Worm (Caenorhabditis elegans) whole organism, mixed stage, embryonic: Measurements from ENCODE around the gene F21D5.4.

ENCODE experiments used
- M03D4.4 ChIP-seq: sonication (generic microtip); optimal IDR thresholded peaks from 2 replicates; lab custom pipeline; 2017; ENCODE audit warnings: mild to moderate bottlenecking, missing genetic modification characterization, missing compliant biosample characterization
- bed-3 ChIP-seq: fragments of 200-800 bp; sonication (Bioruptor generic); optimal IDR thresholded peaks from 3 replicates; lab custom pipeline; 2018; ENCODE audit warnings: mild to moderate bottlenecking, missing genetic modification characterization, moderate library complexity, missing compliant biosample characterization
- blmp-1 ChIP-seq: fragments of 150-350 bp; optimal IDR thresholded peaks from 2 replicates; lab custom pipeline; 2014; ENCODE audit warnings: missing biosample characterization, missing genetic modification characterization
- ceh-43 ChIP-seq: fragments of 200-800 bp; sonication (Bioruptor generic); optimal IDR thresholded peaks from 2 replicates; lab custom pipeline; 2018; ENCODE audit warnings: mild to moderate bottlenecking, missing genetic modification characterization, moderate library complexity, missing compliant biosample characterization
- ceh-83 ChIP-seq: fragments of 200-800 bp; sonication (Bioruptor generic); optimal IDR thresholded peaks from 2 replicates; lab custom pipeline; 2018; ENCODE audit warnings: mild to moderate bottlenecking, missing genetic modification characterization, missing compliant biosample characterization
- ces-1 ChIP-seq: fragments of 150-350 bp; optimal IDR thresholded peaks from 2 replicates; lab custom pipeline; 2014; ENCODE audit warnings: missing biosample characterization, missing genetic modification reagents, missing genetic modification characterization
- cnd-1 ChIP-seq: fragments of 200-800 bp; sonication (Bioruptor generic); optimal IDR thresholded peaks from 2 replicates; lab custom pipeline; 2018; ENCODE audit warnings: mild to moderate bottlenecking, missing genetic modification characterization, missing compliant biosample characterization
- drap-1 ChIP-seq: fragments of 200-800 bp; sonication (Bioruptor generic); optimal IDR thresholded peaks from 3 replicates; lab custom pipeline; 2018; ENCODE audit warnings: mild to moderate bottlenecking, missing genetic modification characterization, missing compliant biosample characterization
- elt-1 ChIP-seq: sonication (generic microtip); optimal IDR thresholded peaks from 2 replicates; lab custom pipeline; 2017; ENCODE audit warnings: missing genetic modification characterization, mild to moderate bottlenecking, missing compliant biosample characterization, antibody characterized with exemption, moderate library complexity, borderline replicate concordance; ENCODE audit not compliant: insufficient read depth
- elt-3 ChIP-seq: fragments of 150-350 bp; optimal IDR thresholded peaks from 2 replicates; lab custom pipeline; 2014; ENCODE audit warnings: missing biosample characterization, missing genetic modification characterization
- flh-1 ChIP-seq: fragments of 200-800 bp; sonication (Bioruptor generic); optimal IDR thresholded peaks from 2 replicates; lab custom pipeline; 2018; ENCODE audit warnings: mild to moderate bottlenecking, missing genetic modification characterization, moderate library complexity, missing compliant biosample characterization
- ham-2 ChIP-seq: fragments of 200-800 bp; sonication (Bioruptor generic); optimal IDR thresholded peaks from 2 replicates; lab custom pipeline; 2018; ENCODE audit warnings: mild to moderate bottlenecking, missing genetic modification characterization, missing compliant biosample characterization
- hlh-1 ChIP-seq: fragments of 150-350 bp; optimal IDR thresholded peaks from 2 replicates; lab custom pipeline; 2014; ENCODE audit warnings: missing biosample characterization, missing genetic modification reagents, missing genetic modification characterization
- lin-32 ChIP-seq: fragments of 200-800 bp; sonication (Bioruptor generic); optimal IDR thresholded peaks from 2 replicates; lab custom pipeline; 2018; ENCODE audit warnings: mild to moderate bottlenecking, missing genetic modification characterization, missing compliant biosample characterization
- lsy-2 ChIP-seq: fragments of 150-350 bp; optimal IDR thresholded peaks from 2 replicates; lab custom pipeline; 2014; ENCODE audit warnings: missing biosample characterization, missing genetic modification characterization
- mab-5 ChIP-seq: fragments of 150-350 bp; optimal IDR thresholded peaks from 2 replicates; lab custom pipeline; 2014; ENCODE audit warnings: missing biosample characterization, missing genetic modification characterization
- mep-1 ChIP-seq: fragments of 150-350 bp; optimal IDR thresholded peaks from 2 replicates; lab custom pipeline; 2017; ENCODE audit warnings: missing biosample characterization, missing genetic modification reagents, missing genetic modification characterization, inconsistent platforms
- mls-2 ChIP-seq: sonication (generic microtip); optimal IDR thresholded peaks from 2 replicates; lab custom pipeline; 2016; ENCODE audit warnings: mild to moderate bottlenecking, missing genetic modification characterization, moderate library complexity, missing compliant biosample characterization
- nhr-12 ChIP-seq: fragments of 150-350 bp; optimal IDR thresholded peaks from 2 replicates; lab custom pipeline; 2014; ENCODE audit warnings: missing biosample characterization, missing genetic modification characterization
- nhr-2 ChIP-seq: fragments of 150-350 bp; optimal IDR thresholded peaks from 2 replicates; lab custom pipeline; 2014; ENCODE audit warnings: missing biosample characterization, missing genetic modification characterization
- nhr-76 ChIP-seq: sonication (generic microtip); optimal IDR thresholded peaks from 2 replicates; lab custom pipeline; 2017; ENCODE audit warnings: missing biosample characterization, missing genetic modification characterization
- pha-4 ChIP-seq: fragments of 150-350 bp; optimal IDR thresholded peaks from 2 replicates; lab custom pipeline; 2018; ENCODE audit warnings: missing biosample characterization, missing genetic modification reagents, missing genetic modification characterization
- sem-2 ChIP-seq: fragments of 200-800 bp; sonication (Bioruptor generic); optimal IDR thresholded peaks from 2 replicates; lab custom pipeline; 2018; ENCODE audit warnings: mild to moderate bottlenecking, missing genetic modification characterization, missing compliant biosample characterization
- snpc-4 ChIP-seq: fragments of 150-350 bp; optimal IDR thresholded peaks from 2 replicates; lab custom pipeline; 2014; ENCODE audit warnings: missing biosample characterization, missing genetic modification characterization
- sptf-1 ChIP-seq: sonication (generic microtip); optimal IDR thresholded peaks from 2 replicates; lab custom pipeline; 2017; ENCODE audit warnings: mild to moderate bottlenecking, missing genetic modification characterization, moderate library complexity, missing compliant biosample characterization
- tbx-8 ChIP-seq: fragments of 200-800 bp; sonication (Bioruptor generic); optimal IDR thresholded peaks from 2 replicates; lab custom pipeline; 2018; ENCODE audit warnings: mild to moderate bottlenecking, missing genetic modification characterization, moderate library complexity, missing compliant biosample characterization
- unc-120 ChIP-seq: sonication (generic microtip); optimal IDR thresholded peaks from 2 replicates; lab custom pipeline; 2017; ENCODE audit warnings: missing genetic modification characterization, missing compliant biosample characterization; ENCODE audit not compliant: poor library complexity, severe bottlenecking
- unc-62 ChIP-seq: fragments of 150-350 bp; optimal IDR thresholded peaks from 2 replicates; lab custom pipeline; 2014; ENCODE audit warnings: missing biosample characterization, missing genetic modification reagents, missing genetic modification characterization
- zip-8 ChIP-seq: fragments of 150-350 bp; optimal IDR thresholded peaks from 2 replicates; lab custom pipeline; 2014; ENCODE audit warnings: missing biosample characterization, missing genetic modification characterization
- ztf-11 ChIP-seq: fragments of 150-350 bp; optimal IDR thresholded peaks from 2 replicates; lab custom pipeline; 2014; ENCODE audit warnings: missing biosample characterization, missing genetic modification characterization

The F21D5.4 gene

ce11 chrIV:8730469-8730868, 7.4 kb upstream of the F21D5.4 start, which contains the start of gene F21D5.3:
TSS of gene F21D5.3 (plus strand) at chrIV:8730815.
- TF ChIP-seq mep-1 (tag; lab: Kevin White, UChicago) (no peak), mls-2 (no peak)
- TF ChIP-seq, all 35 proteins: peak for 0

DNA sequence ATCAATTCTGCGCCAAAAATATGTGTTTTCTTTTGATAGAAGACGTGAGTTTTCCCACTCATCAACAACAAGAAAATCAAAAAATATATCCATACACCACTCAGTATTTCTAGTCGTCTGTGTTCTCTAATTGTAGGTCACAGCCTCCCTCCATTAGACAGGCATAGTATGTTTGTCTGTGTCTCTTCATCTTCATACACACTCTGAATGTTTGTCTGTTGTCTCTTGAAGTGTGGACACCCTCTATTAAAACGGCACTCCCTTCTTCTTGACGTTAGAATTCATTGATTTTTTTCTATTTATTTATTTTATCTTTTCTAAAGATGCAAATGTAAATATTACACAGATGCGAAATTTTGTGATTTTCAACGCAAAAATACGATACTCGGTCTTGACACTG, 533 bp upstream of the F21D5.4 start:
- TF ChIP-seq pha-4 (tag; lab: Kevin White, UChicago) (peak; percentile 35), unc-120 (tag; lab: Kevin White, UChicago) (peak; percentile 10), nhr-76 (tag; lab: Kevin White, UChicago) (no peak), hlh-1 (tag; lab: Kevin White, UChicago) (peak; percentile 11), sem-2 (GFP tag; lab: Kevin White, UChicago) (no peak), ceh-83 (GFP tag; lab: Kevin White, UChicago) (no peak), unc-62 (GFP tag; lab: Kevin White, UChicago) (no peak)

- no peak for TF ChIP-seq ceh-43 (GFP tag; lab: Kevin White, UChicago)
- no peak for TF ChIP-seq flh-1
- TF ChIP-seq lin-32 (GFP tag; lab: Kevin White, UChicago) = no peak
- TF ChIP-seq snpc-4 (tag; lab: Kevin White, UChicago) = no peak
- no peak for TF ChIP-seq tbx-8 (GFP tag; lab: Kevin White, UChicago)
- no peak for TF ChIP-seq elt-1 (tag; lab: Kevin White, UChicago)
- TF ChIP-seq bed-3 (GFP tag; lab: Kevin White, UChicago) = no peak
- no peak for TF ChIP-seq pha-4 (tag; lab: Kevin White, UChicago)
- no peak for TF ChIP-seq ceh-83 (GFP tag; lab: Kevin White, UChicago)
- TF ChIP-seq ztf-11 (tag; lab: Kevin White, UChicago) = no peak
- no peak for TF ChIP-seq hlh-1 (tag; lab: Kevin White, UChicago)
- TF ChIP-seq mab-5 = no peak
- no peak for TF ChIP-seq mls-2
- TF ChIP-seq ham-2 = no peak
- TF ChIP-seq nhr-2 (tag; lab: Kevin White, UChicago) = no peak
Measured at ce11 chrIV:8739294-8739693, 1.4 kb downstream of the F21D5.4 start, which contains the start of gene F21D5.5. TSS of gene F21D5.5 (minus strand) at chrIV:8739394.

DNA sequence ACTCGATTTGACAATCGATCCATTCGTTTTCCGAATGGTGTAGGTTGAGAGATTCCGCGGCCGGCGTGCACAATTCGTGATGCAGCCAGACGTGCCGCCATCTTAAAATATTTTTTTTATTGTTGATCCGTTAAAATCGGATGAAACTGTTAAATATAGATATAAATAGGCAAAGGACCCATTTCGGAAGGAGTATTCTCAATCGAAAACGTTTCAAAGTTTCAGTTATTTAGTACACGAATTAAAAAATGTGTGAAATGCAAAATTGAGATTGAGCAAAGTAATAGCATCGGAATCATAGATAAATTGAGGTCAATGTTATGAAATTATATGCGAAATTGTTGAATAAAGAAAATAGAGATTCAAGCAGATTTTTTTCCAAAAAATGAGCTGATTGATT, 2.0 kb downstream of the F21D5.4 start, which contains the start of gene mrps-33:
mrps-33 (minus strand) TSS at position 101 of the 400 bp plus-strand sequence.
- no peak for TF ChIP-seq cnd-1 (tag; lab: Kevin White, UChicago)
- TF ChIP-seq blmp-1 (tag; lab: Kevin White, UChicago) = no peak
- no peak for TF ChIP-seq unc-120 (tag; lab: Kevin White, UChicago)
- TF ChIP-seq drap-1 (GFP tag; lab: Kevin White, UChicago) = no peak
- no peak for TF ChIP-seq lsy-2 (tag; lab: Kevin White, UChicago)
- no peak for TF ChIP-seq bed-3 (GFP tag; lab: Kevin White, UChicago)
- no peak for TF ChIP-seq flh-1
- TF ChIP-seq mls-2 = no peak
- no peak for TF ChIP-seq lin-32 (GFP tag; lab: Kevin White, UChicago)
- TF ChIP-seq nhr-12 (tag; lab: Kevin White, UChicago) = no peak
- TF ChIP-seq ztf-11 (tag; lab: Kevin White, UChicago) = no peak
- no peak for TF ChIP-seq hlh-1 (tag; lab: Kevin White, UChicago)
- TF ChIP-seq pha-4 (tag; lab: Kevin White, UChicago) = no peak
- TF ChIP-seq tbx-8 (GFP tag; lab: Kevin White, UChicago) = no peak
- no peak for TF ChIP-seq elt-3
- no peak for TF ChIP-seq ces-1 (GFP tag; lab: Kevin White, UChicago)
- no peak for TF ChIP-seq ceh-83 (GFP tag; lab: Kevin White, UChicago)
- TF ChIP-seq sptf-1 (tag; lab: Kevin White, UChicago) = no peak
- TF ChIP-seq elt-1 (tag; lab: Kevin White, UChicago) = no peak

DNA sequence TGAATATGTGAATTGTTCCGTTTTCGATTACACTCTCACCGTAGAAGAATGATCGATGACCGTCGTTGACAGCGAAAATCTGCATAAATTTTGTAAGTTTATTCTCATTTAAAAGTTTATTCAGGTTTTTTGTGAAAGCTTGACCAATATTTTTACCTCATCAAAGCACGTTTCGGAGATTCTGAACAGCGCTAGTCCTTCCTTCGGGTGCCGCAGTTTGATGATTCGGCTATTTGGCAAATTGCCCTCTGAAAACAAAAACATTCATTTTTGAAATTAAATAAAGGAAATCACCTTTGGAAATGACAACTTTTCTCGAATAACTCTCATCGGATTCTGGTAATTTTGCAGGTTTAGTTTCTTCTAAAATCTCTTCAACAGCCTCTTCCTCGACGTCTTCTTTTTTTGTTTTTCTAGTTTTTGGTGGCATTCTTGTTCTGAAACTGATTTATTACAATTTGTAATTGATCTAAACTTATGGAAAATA, 3.1 kb downstream of the F21D5.4 start, which contains the start of gene F21D5.6:
F21D5.6 (minus strand) TSS at position 437 of the 487 bp plus-strand sequence.
- TF ChIP-seq ces-1 (GFP tag; lab: Kevin White, UChicago) (no peak), ham-2 (no peak), tbx-8 (GFP tag; lab: Kevin White, UChicago) (no peak), M03D4.4 (tag; lab: Kevin White, UChicago) (no peak), zip-8 (no peak), unc-62 (GFP tag; lab: Kevin White, UChicago) (no peak), ztf-11 (tag; lab: Kevin White, UChicago) (no peak), flh-1 (no peak), ceh-43 (GFP tag; lab: Kevin White, UChicago) (no peak), mep-1 (tag; lab: Kevin White, UChicago) (no peak), pha-4 (tag; lab: Kevin White, UChicago) (no peak), blmp-1 (tag; lab: Kevin White, UChicago) (no peak), nhr-76 (tag; lab: Kevin White, UChicago) (no peak)
